Worm (Caenorhabditis elegans): ENCODE results near the gene F08C6.5.

Gene F08C6.5

ce11 chrX:7558928-7559455 lies at the start of gene F08C6.5, which contains the start of gene PDB1.1:
Gene F08C6.5, plus strand, starts transcription at chrX:7559405.
Gene PDB1.1, minus strand, starts transcription at chrX:7559085.
- TF ChIP-seq arid-1 (GFP tag; conservative IDR thresholded peaks at IDR 0.05) (no peak), cey-2 (tag; optimal IDR thresholded peaks at IDR 0.05; ENCODE audit: borderline replicate concordance, insufficient read depth) (no peak), snpc-1.2 (GFP tag; IDR thresholded peaks at IDR 0.05) (no peak), nhr-48 (tag; optimal IDR thresholded peaks at IDR 0.05) (peak; percentile 4), nhr-10 (tag; optimal IDR thresholded peaks at IDR 0.05) (no peak), spr-1 (tag; optimal IDR thresholded peaks at IDR 0.05) (no peak), zag-1 (tag; optimal IDR thresholded peaks at IDR 0.05) (no peak), D1046.2 (GFP tag; IDR thresholded peaks at IDR 0.05) (no peak), nhr-28 (tag; optimal IDR thresholded peaks at IDR 0.05) (peak; percentile 88), mep-1 (tag; optimal IDR thresholded peaks at IDR 0.05) (no peak), nhr-77 (tag; optimal IDR thresholded peaks at IDR 0.05) (peak; percentile 69), hlh-11 (tag; optimal IDR thresholded peaks at IDR 0.05) (peak; percentile 55), daf-19 (GFP tag; conservative IDR thresholded peaks at IDR 0.05) (no peak), pqm-1 (tag; optimal IDR thresholded peaks at IDR 0.05) (peak; percentile 76), dmd-6 (GFP tag; IDR thresholded peaks at IDR 0.05) (peak; percentile 68), mdl-1 (tag; optimal IDR thresholded peaks at IDR 0.05) (peak in 1 of 2 experiments; percentile 57), nhr-41 (GFP tag; IDR thresholded peaks at IDR 0.05) (no peak), ceh-20 (GFP tag; IDR thresholded peaks at IDR 0.05) (no peak), php-3 (GFP tag; IDR thresholded peaks at IDR 0.05) (peak; percentile 83), egl-43 (GFP tag; IDR thresholded peaks at IDR 0.05) (no peak), dve-1 (tag; optimal IDR thresholded peaks at IDR 0.05; ENCODE audit: insufficient read depth) (peak; percentile 4), lin-1 (GFP tag; IDR thresholded peaks at IDR 0.05) (no peak), daf-16 (GFP tag; optimal IDR thresholded peaks at IDR 0.05) (no peak), daf-16 (tag; optimal IDR thresholded peaks at IDR 0.05) (peak; percentile 88)

ce11 chrX:7512714-7513113 lies 46.5 kb upstream of the F08C6.5 start:
- TF ChIP-seq unc-62 (GFP tag; optimal IDR thresholded peaks at IDR 0.05 in 1 of 2) (peak in 1 of 2 experiments; percentile 65), unc-62 (tag; optimal IDR thresholded peaks at IDR 0.05) (no peak), mdl-1 (tag; optimal IDR thresholded peaks at IDR 0.05) (no peak)

ce11 chrX:7519569-7519968 lies 39.6 kb upstream of the F08C6.5 start, which contains the start of gene chts-1:
Gene chts-1, minus strand, starts transcription at chrX:7519669.
- peak in 1 of 2 experiments; percentile 85 for TF ChIP-seq unc-62 (GFP tag; optimal IDR thresholded peaks at IDR 0.05 in 1 of 2)
- no peak for TF ChIP-seq unc-62 (tag; optimal IDR thresholded peaks at IDR 0.05)
- no peak for TF ChIP-seq daf-8 (GFP tag; IDR thresholded peaks at IDR 0.05)
- TF ChIP-seq ceh-82 (tag; optimal IDR thresholded peaks at IDR 0.05): no peak

ce11 chrX:7522595-7522994 lies 36.6 kb upstream of the F08C6.5 start:
- no peak for TF ChIP-seq hif-1 (tag; optimal IDR thresholded peaks at IDR 0.05)
- no peak for TF ChIP-seq zip-2 (tag; optimal IDR thresholded peaks at IDR 0.05)
- TF ChIP-seq Y105C5A.15 (GFP tag; IDR thresholded peaks at IDR 0.05): no peak
- TF ChIP-seq pqm-1 (tag; optimal IDR thresholded peaks at IDR 0.05): no peak
- no peak for TF ChIP-seq unc-62 (GFP tag; optimal IDR thresholded peaks at IDR 0.05 in 1 of 2)
- no peak for TF ChIP-seq unc-62 (tag; optimal IDR thresholded peaks at IDR 0.05)
- TF ChIP-seq mep-1 (tag; optimal IDR thresholded peaks at IDR 0.05): no peak
- TF ChIP-seq nhr-237 (tag; optimal IDR thresholded peaks at IDR 0.05): no peak
- peak in 1 of 2 experiments; percentile 74 for TF ChIP-seq daf-16 (GFP tag; optimal IDR thresholded peaks at IDR 0.05)
- TF ChIP-seq daf-16 (tag; optimal IDR thresholded peaks at IDR 0.05): no peak
- no peak for TF ChIP-seq F49E8.2 (tag; optimal IDR thresholded peaks at IDR 0.05; ENCODE audit: borderline replicate concordance)
- no peak for TF ChIP-seq F37D6.2 (tag; optimal IDR thresholded peaks at IDR 0.05)
- TF ChIP-seq hlh-11 (tag; optimal IDR thresholded peaks at IDR 0.05): peak; percentile 44
- TF ChIP-seq zfp-3 (GFP tag; conservative IDR thresholded peaks at IDR 0.05): no peak
- no peak for TF ChIP-seq saeg-2 (GFP tag; IDR thresholded peaks at IDR 0.05)
- peak; percentile 20 for TF ChIP-seq hlh-30 (tag; optimal IDR thresholded peaks at IDR 0.05; ENCODE audit: insufficient read depth)
- TF ChIP-seq nhr-48 (tag; optimal IDR thresholded peaks at IDR 0.05): no peak
